Fruit fly (Drosophila melanogaster) whole organism, pupa: ENCODE data around the gene raptor.

Experiments used
- CG10348 ChIP-seq: fragments of 200-800 bp; sonication (Bioruptor generic); IDR thresholded peaks from 2 replicates; pipeline ENCODE4 v1.3.6; 2022; ENCODE audit warnings: missing biosample characterization, missing genetic modification characterization
- CG12605 ChIP-seq: fragments of 200-800 bp; sonication (Bioruptor generic); IDR thresholded peaks from 2 replicates; pipeline ENCODE4 v1.3.6; 2022; ENCODE audit warnings: missing biosample characterization, missing genetic modification characterization
- CG13204 ChIP-seq: fragments of 200-800 bp; sonication (Bioruptor generic); optimal IDR thresholded peaks from 2 replicates; lab custom pipeline; 2018; ENCODE audit warnings: missing biosample characterization, mild to moderate bottlenecking, missing genetic modification characterization, moderate library complexity
- CG14655 ChIP-seq: fragments of 200-800 bp; sonication (Bioruptor generic); optimal IDR thresholded peaks from 3 replicates; lab custom pipeline; 2017; ENCODE audit warnings: mild to moderate bottlenecking, missing biosample characterization, missing genetic modification reagents, missing genetic modification characterization
- CG15710 ChIP-seq: fragments of 200-800 bp; sonication (Bioruptor generic); optimal IDR thresholded peaks from 2 replicates; lab custom pipeline; 2018; ENCODE audit warnings: missing biosample characterization, mild to moderate bottlenecking, missing genetic modification characterization, moderate library complexity
- CG17806 ChIP-seq: fragments of 200-800 bp; sonication (Bioruptor generic); optimal IDR thresholded peaks from 2 replicates; lab custom pipeline; 2018; ENCODE audit warnings: missing biosample characterization, mild to moderate bottlenecking, missing genetic modification characterization, moderate library complexity
- CG32121 ChIP-seq: fragments of 200-800 bp; sonication (Bioruptor generic); IDR thresholded peaks from 2 replicates; pipeline ENCODE4 v1.3.6; 2022; ENCODE audit warnings: missing biosample characterization, missing genetic modification characterization
- CG34367 ChIP-seq: fragments of 200-800 bp; sonication (Bioruptor generic); optimal IDR thresholded peaks from 2 replicates; lab custom pipeline; 2018; ENCODE audit warnings: missing biosample characterization, mild to moderate bottlenecking, missing genetic modification characterization
- CG4496 ChIP-seq: fragments of 200-800 bp; sonication (Bioruptor generic); IDR thresholded peaks from 3 replicates; pipeline ENCODE4 v1.3.6; 2022; ENCODE audit warnings: missing biosample characterization, missing genetic modification characterization
- CG8159 ChIP-seq: fragments of 200-800 bp; sonication (Bioruptor generic); optimal IDR thresholded peaks from 3 replicates; lab custom pipeline; 2018; ENCODE audit warnings: missing biosample characterization, mild to moderate bottlenecking, missing genetic modification characterization, moderate library complexity
- CG8301 ChIP-seq: fragments of 200-800 bp; sonication (Bioruptor generic); optimal IDR thresholded peaks from 2 replicates; lab custom pipeline; 2018; ENCODE audit warnings: missing biosample characterization, mild to moderate bottlenecking, missing genetic modification characterization
- CG9948 ChIP-seq: fragments of 200-800 bp; sonication (Bioruptor generic); optimal IDR thresholded peaks from 2 replicates; lab custom pipeline; 2018; ENCODE audit warnings: missing biosample characterization, mild to moderate bottlenecking, missing genetic modification characterization, moderate library complexity
- D1 ChIP-seq: fragments of 200-800 bp; sonication (Bioruptor generic); optimal IDR thresholded peaks from 2 replicates; lab custom pipeline; 2018; ENCODE audit warnings: missing biosample characterization, mild to moderate bottlenecking, missing genetic modification characterization, moderate library complexity
- EcR ChIP-seq: fragments of 200-800 bp; sonication (Bioruptor generic); optimal IDR thresholded peaks from 3 replicates; lab custom pipeline; 2019; ENCODE audit warnings: missing biosample characterization, missing genetic modification characterization, mild to moderate bottlenecking, moderate library complexity, missing genetic modification reagents
- Ets98B ChIP-seq: fragments of 200-800 bp; sonication (Bioruptor generic); IDR thresholded peaks from 2 replicates; pipeline ENCODE4 v1.3.6; 2022; ENCODE audit warnings: missing biosample characterization, missing genetic modification characterization
- Pif1A ChIP-seq: fragments of 200-800 bp; sonication (Bioruptor generic); optimal IDR thresholded peaks from 3 replicates; lab custom pipeline; 2016; ENCODE audit warnings: missing biosample characterization, missing genetic modification characterization
- Pif1B ChIP-seq: fragments of 200-800 bp; sonication (Bioruptor generic); optimal IDR thresholded peaks from 3 replicates; lab custom pipeline; 2016; ENCODE audit warnings: missing biosample characterization, missing genetic modification characterization
- Snoo ChIP-seq: fragments of 200-800 bp; sonication (Bioruptor generic); optimal IDR thresholded peaks from 3 replicates; lab custom pipeline; 2017; ENCODE audit warnings: missing biosample characterization, mild to moderate bottlenecking, missing genetic modification characterization, inconsistent platforms
- fd96Ca ChIP-seq: fragments of 200-800 bp; sonication (Bioruptor generic); IDR thresholded peaks from 3 replicates; pipeline ENCODE4 v1.3.6; 2022; ENCODE audit warnings: missing biosample characterization, missing genetic modification characterization
- gl ChIP-seq: fragments of 200-800 bp; sonication (Bioruptor generic); optimal IDR thresholded peaks from 2 replicates; lab custom pipeline; 2018; ENCODE audit warnings: missing biosample characterization, mild to moderate bottlenecking, missing genetic modification characterization
- rn ChIP-seq: fragments of 200-800 bp; sonication (Bioruptor generic); IDR thresholded peaks from 2 replicates; pipeline ENCODE4 v1.3.6; 2022; ENCODE audit warnings: missing biosample characterization, missing genetic modification characterization

The raptor gene

DNA sequence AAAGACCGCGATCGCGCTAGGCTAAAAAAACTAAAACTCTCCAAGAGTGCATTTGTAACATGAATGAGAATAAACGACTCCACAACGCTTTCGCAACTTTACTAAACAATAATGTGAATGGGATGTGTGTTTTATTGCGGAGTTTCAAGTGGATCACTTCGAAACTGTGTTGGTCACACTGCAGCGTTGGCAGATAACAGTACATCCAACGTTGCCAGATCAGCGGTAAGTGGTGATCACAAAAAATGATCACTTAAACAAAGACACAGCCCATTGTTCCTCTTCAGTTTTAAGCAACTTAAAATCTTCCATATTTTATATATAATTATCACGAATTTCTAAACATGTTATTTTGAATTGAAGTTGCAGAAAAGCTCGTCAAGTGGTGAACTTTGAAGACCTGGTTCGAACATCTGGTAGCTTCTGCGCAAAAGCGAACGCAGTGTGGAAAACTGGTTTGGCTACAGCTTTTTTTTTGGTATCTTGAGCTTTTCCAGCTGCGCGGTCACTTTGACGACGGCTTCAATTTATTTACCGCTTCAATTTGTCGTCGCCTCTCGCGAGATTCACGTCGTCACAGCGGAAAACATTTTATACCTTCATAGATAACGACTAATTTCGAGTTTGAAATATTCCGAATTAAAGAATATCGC lies 39.6 kb downstream of the raptor start, which contains the start of gene CG5921:
Gene CG5921 (plus strand): TSS at position 547 of the 653 bp plus-strand sequence.
- no peak for TF ChIP-seq CG17806 (tag; lab: Kevin White, UChicago)
- no peak for TF ChIP-seq CG8159 (tag; lab: Kevin White, UChicago)
- no peak for TF ChIP-seq CG15710
- TF ChIP-seq CG13204 (GFP tag; lab: Kevin White, UChicago), result no peak
- TF ChIP-seq Pif1A (GFP tag; lab: Kevin White, UChicago), result no peak
- TF ChIP-seq CG32121 (GFP tag; lab: Robert Waterston, UW), result no peak
- no peak for TF ChIP-seq Ets98B (GFP tag; lab: Robert Waterston, UW)
- TF ChIP-seq Pif1B, result no peak
- TF ChIP-seq CG34367, result no peak
- no peak for TF ChIP-seq Snoo (tag; lab: Kevin White, UChicago)
- TF ChIP-seq CG10348, result no peak
- TF ChIP-seq CG4496, result no peak
- no peak for TF ChIP-seq CG12605 (GFP tag; lab: Robert Waterston, UW)
- no peak for TF ChIP-seq rn
- TF ChIP-seq D1 (tag; lab: Kevin White, UChicago), result no peak
- TF ChIP-seq CG9948 (tag; lab: Kevin White, UChicago), result no peak
- no peak for TF ChIP-seq gl (tag; lab: Kevin White, UChicago)
- no peak for TF ChIP-seq fd96Ca (GFP tag; lab: Robert Waterston, UW)
- no peak for TF ChIP-seq CG8301 (tag; lab: Kevin White, UChicago)

DNA sequence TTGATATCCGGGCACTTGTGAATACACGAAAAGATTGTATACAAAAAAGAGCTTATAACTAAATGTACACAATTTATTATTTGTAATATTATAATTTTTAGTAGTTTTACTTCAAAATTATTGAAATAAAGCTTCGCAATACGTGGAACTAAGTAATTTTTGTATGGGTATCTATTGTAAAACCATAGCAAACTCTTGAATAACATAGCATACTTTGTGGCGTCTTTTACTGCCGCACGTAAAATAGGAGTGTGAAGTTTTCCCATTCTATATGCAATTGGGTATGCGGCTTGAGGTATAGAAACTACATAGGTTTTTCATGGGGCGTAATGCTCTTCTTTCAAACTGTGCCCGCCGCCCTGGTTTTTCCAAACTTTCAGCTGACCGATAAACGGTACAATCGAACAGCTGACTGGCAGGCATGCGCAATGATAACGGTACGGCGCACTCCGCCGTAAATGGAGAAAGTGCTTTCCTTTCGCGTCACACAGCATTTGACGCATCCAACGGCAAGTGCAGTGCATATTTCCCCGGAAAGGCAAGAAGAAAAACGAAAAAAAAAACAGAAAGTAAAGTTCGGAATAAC lies 50.5 kb downstream of the raptor start, which contains the start of gene CG5937:
Gene CG5937 (plus strand): TSS at position 575 of the 586 bp plus-strand sequence.
- TF ChIP-seq CG14655 (GFP tag; lab: Kevin White, UChicago) (peak; percentile 14), CG13204 (GFP tag; lab: Kevin White, UChicago) (no peak), CG8159 (tag; lab: Kevin White, UChicago) (peak; percentile 2), CG10348 (no peak)

DNA sequence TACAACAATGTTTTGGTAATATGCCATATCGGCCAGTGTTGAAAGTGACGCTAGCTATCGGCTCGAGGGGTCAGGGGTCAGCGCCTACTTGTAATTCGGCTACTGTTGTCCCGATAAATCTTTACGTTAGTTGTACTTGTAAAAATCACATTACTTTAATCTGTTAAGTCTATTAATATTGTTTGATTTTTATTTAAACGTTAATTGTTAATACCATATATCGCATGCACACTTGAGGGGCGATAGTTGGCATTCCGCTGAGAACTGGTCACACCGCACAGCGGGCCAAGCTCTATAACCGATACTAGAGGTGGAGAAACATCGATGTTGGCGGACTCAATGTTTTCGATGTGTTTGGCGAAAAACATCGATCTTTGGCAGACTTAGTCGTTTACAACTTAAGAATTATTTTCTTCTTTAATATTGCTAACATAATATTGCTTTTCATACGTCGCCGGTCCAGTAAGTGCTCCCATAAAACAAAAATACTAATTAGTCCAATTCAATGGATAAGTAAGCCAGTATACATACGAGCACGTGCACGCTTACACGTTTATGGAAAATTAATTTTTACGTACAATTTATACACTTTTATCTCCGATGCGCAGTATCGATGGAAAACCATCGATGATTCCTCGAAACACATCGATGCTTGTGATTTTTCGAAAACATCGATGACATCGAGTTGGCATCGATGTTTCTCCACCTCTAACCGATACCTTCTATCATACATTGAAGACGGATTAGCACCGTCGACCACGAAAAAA lies 52.6 kb downstream of the raptor start, which contains the start of the genes rux and MCTS1:
Gene rux (minus strand): TSS at position 621 of the 767 bp plus-strand sequence.
Gene MCTS1 (plus strand): TSS at position 713 of the 767 bp plus-strand sequence.
- no peak for TF ChIP-seq CG32121 (GFP tag; lab: Robert Waterston, UW)
- TF ChIP-seq gl (tag; lab: Kevin White, UChicago), result no peak
- no peak for TF ChIP-seq CG15710
- TF ChIP-seq fd96Ca (GFP tag; lab: Robert Waterston, UW), result peak; percentile 30; the same call in 1 of the 3 replicates
- TF ChIP-seq CG8159 (tag; lab: Kevin White, UChicago), result peak; percentile 8
- no peak for TF ChIP-seq CG8301 (tag; lab: Kevin White, UChicago)
- peak; percentile 21 for TF ChIP-seq CG14655 (GFP tag; lab: Kevin White, UChicago)
- no peak for TF ChIP-seq rn
- TF ChIP-seq CG17806 (tag; lab: Kevin White, UChicago), result no peak
- TF ChIP-seq CG4496, result no peak

- TF ChIP-seq CG10348, result no peak
- no peak for TF ChIP-seq CG12605 (GFP tag; lab: Robert Waterston, UW)
- TF ChIP-seq CG4496, result 0 out of 3 replicates have a peak, but pooled peaks have one; percentile 31
- TF ChIP-seq, all 21 proteins: peak for 1
These were observed 54.6 kb downstream of the raptor start for dm6 chrX:6035359-6035758.

DNA sequence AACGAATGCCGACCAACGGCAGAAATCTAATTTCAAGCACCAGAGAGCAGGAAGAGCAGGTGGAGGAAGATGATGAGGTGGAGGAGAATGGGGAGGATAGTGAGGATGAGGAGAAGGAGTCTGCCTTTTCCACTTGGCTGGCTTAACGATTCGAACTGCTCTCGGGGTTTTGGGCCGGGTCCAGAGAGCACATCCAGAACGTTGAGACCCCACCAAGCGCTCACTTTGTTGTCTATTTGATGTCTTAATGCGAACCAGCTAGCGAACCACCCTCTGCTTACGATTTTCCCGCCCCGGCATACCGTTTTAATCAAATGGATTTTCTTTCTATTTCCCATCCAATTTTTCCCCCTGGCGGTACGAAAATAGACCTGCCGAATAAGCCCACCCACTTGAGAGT lies 55.3 kb downstream of the raptor start:
- TF ChIP-seq CG8301 (tag; lab: Kevin White, UChicago) (no peak), CG15710 (no peak), CG10348 (no peak), CG8159 (tag; lab: Kevin White, UChicago) (no peak), CG4496 (no peak)

dm6 chrX:6032826-6033225 lies 57.2 kb downstream of the raptor start:
- TF ChIP-seq D1 (tag; lab: Kevin White, UChicago) (no peak), CG32121 (GFP tag; lab: Robert Waterston, UW) (no peak), CG15710 (no peak), EcR (no peak), CG14655 (GFP tag; lab: Kevin White, UChicago) (no peak), fd96Ca (GFP tag; lab: Robert Waterston, UW) (no peak), rn (no peak), Pif1A (GFP tag; lab: Kevin White, UChicago) (no peak), CG34367 (no peak), CG12605 (GFP tag; lab: Robert Waterston, UW) (no peak), CG4496 (no peak), gl (tag; lab: Kevin White, UChicago) (no peak), CG8159 (tag; lab: Kevin White, UChicago) (no peak), Pif1B (no peak), CG13204 (GFP tag; lab: Kevin White, UChicago) (no peak), CG8301 (tag; lab: Kevin White, UChicago) (no peak), Snoo (tag; lab: Kevin White, UChicago) (no peak), CG17806 (tag; lab: Kevin White, UChicago) (no peak), Ets98B (GFP tag; lab: Robert Waterston, UW) (no peak), CG9948 (tag; lab: Kevin White, UChicago) (no peak)
